Worm (Caenorhabditis elegans) whole organism, late embryonic: ENCODE measurements around the gene R09D1.12.
A peak's percentile ranks its signal among the peaks of the same experiment; 100 is the strongest.
"Not testable (repeated sequence)": the region's sequence is repeated elsewhere in the genome, so short reads cannot be mapped to it uniquely, and the experiment has no call there.

ENCODE experiments used
- C08G9.2 ChIP-seq: sonication (generic microtip); optimal IDR thresholded peaks from 2 replicates; lab custom pipeline; 2016; ENCODE audit warnings: mild to moderate bottlenecking, missing genetic modification characterization, moderate library complexity, missing compliant biosample characterization
- F13H6.1 ChIP-seq: sonication (generic microtip); optimal IDR thresholded peaks from 2 replicates; lab custom pipeline; 2016; ENCODE audit warnings: missing genetic modification characterization, missing compliant biosample characterization
- K02D7.2 ChIP-seq: sonication (generic microtip); optimal IDR thresholded peaks from 2 replicates; lab custom pipeline; 2017; ENCODE audit warnings: mild to moderate bottlenecking, missing genetic modification characterization, missing compliant biosample characterization
- K09A11.1 ChIP-seq: sonication (generic microtip); optimal IDR thresholded peaks from 2 replicates; lab custom pipeline; 2017; ENCODE audit warnings: antibody characterized with exemption, mild to moderate bottlenecking, missing genetic modification characterization, missing compliant biosample characterization; ENCODE audit not compliant: insufficient read depth
- ahr-1 ChIP-seq: sonication (generic microtip); optimal IDR thresholded peaks from 2 replicates; lab custom pipeline; 2016; ENCODE audit warnings: missing genetic modification characterization, missing compliant biosample characterization
- ama-1 ChIP-seq: fragments of 150-350 bp; optimal IDR thresholded peaks from 2 replicates; lab custom pipeline; 2014
- ceh-14 ChIP-seq: sonication (generic microtip); optimal IDR thresholded peaks from 2 replicates; lab custom pipeline; 2016; ENCODE audit warnings: missing genotype, missing genetic modification characterization, missing compliant biosample characterization
- ceh-2 ChIP-seq: sonication (generic microtip); optimal IDR thresholded peaks from 2 replicates; lab custom pipeline; 2016; ENCODE audit warnings: missing genotype, missing genetic modification characterization, missing compliant biosample characterization
- ceh-22 ChIP-seq: sonication (generic microtip); optimal IDR thresholded peaks from 2 replicates; lab custom pipeline; 2017; ENCODE audit warnings: missing biosample characterization, missing genetic modification characterization
- ceh-30 ChIP-seq: fragments of 150-350 bp; optimal IDR thresholded peaks from 2 replicates; lab custom pipeline; 2014; ENCODE audit warnings: missing biosample characterization, missing genetic modification characterization
- ceh-31 ChIP-seq: sonication (generic microtip); optimal IDR thresholded peaks from 2 replicates; lab custom pipeline; 2016; ENCODE audit warnings: missing genetic modification characterization, missing compliant biosample characterization
- dmd-4 ChIP-seq: sonication (generic microtip); optimal IDR thresholded peaks from 2 replicates; lab custom pipeline; 2016; ENCODE audit warnings: borderline replicate concordance, missing genetic modification characterization, missing compliant biosample characterization
- elt-2 ChIP-seq: sonication (generic microtip); optimal IDR thresholded peaks from 2 replicates; lab custom pipeline; 2016; ENCODE audit warnings: missing genetic modification reagents, missing genetic modification characterization, missing compliant biosample characterization
- elt-4 ChIP-seq: sonication (generic microtip); optimal IDR thresholded peaks from 2 replicates; lab custom pipeline; 2016; ENCODE audit warnings: missing genetic modification characterization, missing compliant biosample characterization
- ets-4 ChIP-seq: sonication (generic microtip); optimal IDR thresholded peaks from 2 replicates; lab custom pipeline; 2016; ENCODE audit warnings: missing genetic modification characterization, missing compliant biosample characterization
- fkh-10 ChIP-seq: fragments of 150-350 bp; optimal IDR thresholded peaks from 2 replicates; lab custom pipeline; 2014; ENCODE audit warnings: missing biosample characterization, missing genetic modification reagents, missing genetic modification characterization
- hlh-13 ChIP-seq: fragments of 200-800 bp; sonication (Bioruptor generic); optimal IDR thresholded peaks from 2 replicates; lab custom pipeline; 2018; ENCODE audit warnings: mild to moderate bottlenecking, missing genetic modification characterization, missing compliant biosample characterization
- hlh-8 ChIP-seq: sonication (generic microtip); optimal IDR thresholded peaks from 2 replicates; lab custom pipeline; 2016; ENCODE audit warnings: missing genotype, missing genetic modification characterization, missing compliant biosample characterization
- lim-6 ChIP-seq: sonication (generic microtip); optimal IDR thresholded peaks from 2 replicates; lab custom pipeline; 2016; ENCODE audit warnings: missing genetic modification characterization, missing compliant biosample characterization
- nfya-1 ChIP-seq: sonication (generic microtip); optimal IDR thresholded peaks from 2 replicates; lab custom pipeline; 2017; ENCODE audit warnings: missing genetic modification characterization, mild to moderate bottlenecking, missing compliant biosample characterization, antibody characterized with exemption, moderate library complexity
- nhr-11 ChIP-seq: fragments of 150-350 bp; optimal IDR thresholded peaks from 2 replicates; lab custom pipeline; 2014; ENCODE audit warnings: missing biosample characterization, missing genetic modification characterization
- npax-4 ChIP-seq: sonication (generic microtip); optimal IDR thresholded peaks from 2 replicates; lab custom pipeline; 2016; ENCODE audit warnings: missing genetic modification characterization, missing compliant biosample characterization
- pag-3 ChIP-seq: sonication (generic microtip); optimal IDR thresholded peaks from 2 replicates; lab custom pipeline; 2016; ENCODE audit warnings: missing compliant biosample characterization, missing genetic modification characterization, borderline replicate concordance
- pat-9 ChIP-seq: fragments of 200-800 bp; sonication (Bioruptor generic); optimal IDR thresholded peaks from 2 replicates; lab custom pipeline; 2018; ENCODE audit warnings: mild to moderate bottlenecking, missing genetic modification characterization, moderate library complexity, missing compliant biosample characterization
- pha-2 ChIP-seq: sonication (generic microtip); optimal IDR thresholded peaks from 2 replicates; lab custom pipeline; 2017; ENCODE audit warnings: mild to moderate bottlenecking, missing genetic modification characterization, missing compliant biosample characterization
- pros-1 ChIP-seq: fragments of 150-350 bp; optimal IDR thresholded peaks from 2 replicates; lab custom pipeline; 2014; ENCODE audit warnings: missing biosample characterization, missing genetic modification reagents, missing genetic modification characterization
- ref-2 ChIP-seq: sonication (generic microtip); optimal IDR thresholded peaks from 2 replicates; lab custom pipeline; 2016; ENCODE audit warnings: missing genetic modification characterization, missing compliant biosample characterization
- rnt-1 ChIP-seq: sonication (generic microtip); optimal IDR thresholded peaks from 2 replicates; lab custom pipeline; 2016; ENCODE audit warnings: missing genetic modification characterization, missing compliant biosample characterization
- sox-2 ChIP-seq: fragments of 200-800 bp; sonication (Bioruptor generic); IDR thresholded peaks from 2 replicates; pipeline ENCODE4 v1.3.6; 2022; ENCODE audit warnings: missing genetic modification reagents, missing genetic modification characterization, missing compliant biosample characterization
- syd-9 ChIP-seq: sonication (generic microtip); optimal IDR thresholded peaks from 2 replicates; lab custom pipeline; 2016; ENCODE audit warnings: mild to moderate bottlenecking, missing genetic modification characterization, moderate library complexity, missing compliant biosample characterization
- tbx-2 ChIP-seq: sonication (generic microtip); optimal IDR thresholded peaks from 2 replicates; lab custom pipeline; 2016; ENCODE audit warnings: missing genetic modification characterization, missing compliant biosample characterization
- unc-3 ChIP-seq, 2 experiments: fragments of 200-800 bp in 1 of 2; sonication (Bioruptor generic) in 1 of 2; sonication (generic microtip) in 1 of 2; conservative IDR thresholded peaks in 1 of 2; optimal IDR thresholded peaks in 1 of 2; 2 replicates each; pipeline versions ENCODE4 v1.3.6 to Lab custom; 2016 to 2022; ENCODE audit warnings: missing compliant biosample characterization in 2 of 2, missing genetic modification characterization in 2 of 2, missing genetic modification reagents in 1 of 2
- unc-42 ChIP-seq: sonication (generic microtip); optimal IDR thresholded peaks from 2 replicates; lab custom pipeline; 2016; ENCODE audit warnings: missing genotype, missing genetic modification characterization, missing compliant biosample characterization
- unc-55 ChIP-seq: sonication (generic microtip); optimal IDR thresholded peaks from 2 replicates; lab custom pipeline; 2017; ENCODE audit warnings: missing biosample characterization, missing genetic modification reagents, missing genetic modification characterization
- ztf-16 ChIP-seq: sonication (generic microtip); optimal IDR thresholded peaks from 2 replicates; lab custom pipeline; 2017; ENCODE audit warnings: missing genetic modification characterization, missing compliant biosample characterization

The R09D1.12 gene

ce11 chrII:9452172-9452571, at the start of gene R09D1.12:
R09D1.12 (minus strand) TSS chrII:9452272.
- TF ChIP-seq sox-2 (GFP tag; lab: Robert Waterston, UW); npax-4 (tag; lab: Kevin White, UChicago); ceh-30: not testable (repeated sequence)

DNA sequence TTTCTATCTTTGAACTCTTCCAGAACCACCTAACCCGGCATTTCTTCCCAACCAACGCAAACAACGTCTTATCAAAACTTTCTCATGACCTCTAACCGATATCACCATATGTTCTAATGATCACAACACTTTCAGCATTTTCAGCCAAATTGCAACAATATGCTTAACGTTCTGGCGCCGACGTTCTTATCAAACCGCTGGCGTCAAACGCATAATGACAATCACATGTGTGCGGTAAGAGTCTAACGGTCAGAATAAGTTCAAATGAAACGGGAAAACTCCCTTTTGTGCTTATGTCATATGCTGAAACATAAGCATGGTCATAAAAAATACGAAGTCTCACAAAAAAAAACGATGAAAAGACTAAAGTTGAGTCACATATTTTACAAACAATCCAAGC, 48.9 kb upstream of the R09D1.12 start:
- TF ChIP-seq elt-2 (tag; lab: Kevin White, UChicago) (peak; percentile 50), pat-9 (tag; lab: Kevin White, UChicago) (no peak)
- TF ChIP-seq, all 69 proteins: peak for 1

DNA sequence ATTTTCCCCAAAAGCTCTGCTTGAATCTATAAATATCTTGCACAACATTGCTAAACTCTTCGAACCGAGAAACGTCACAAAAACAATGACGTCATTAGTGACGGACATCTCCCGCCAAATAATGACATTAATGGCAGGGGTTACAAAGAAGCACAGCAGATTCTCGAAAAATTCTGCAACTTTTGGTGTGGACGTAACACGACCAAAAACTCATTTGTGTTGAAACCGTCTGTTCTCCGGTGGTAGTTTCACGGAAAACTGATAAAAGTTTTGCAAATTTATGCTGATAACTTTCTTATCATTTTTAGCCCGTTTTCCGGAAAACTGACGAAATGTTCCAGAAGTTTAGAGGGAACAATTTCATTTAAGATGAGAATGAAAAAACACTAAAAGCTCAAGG, 46.5 kb upstream of the R09D1.12 start:
- TF ChIP-seq unc-42 (tag; lab: Kevin White, UChicago) (peak; percentile 29), ceh-22 (tag; lab: Kevin White, UChicago) (no peak), elt-2 (tag; lab: Kevin White, UChicago) (peak; percentile 4)
- TF ChIP-seq, all 69 proteins: peak for 2

DNA sequence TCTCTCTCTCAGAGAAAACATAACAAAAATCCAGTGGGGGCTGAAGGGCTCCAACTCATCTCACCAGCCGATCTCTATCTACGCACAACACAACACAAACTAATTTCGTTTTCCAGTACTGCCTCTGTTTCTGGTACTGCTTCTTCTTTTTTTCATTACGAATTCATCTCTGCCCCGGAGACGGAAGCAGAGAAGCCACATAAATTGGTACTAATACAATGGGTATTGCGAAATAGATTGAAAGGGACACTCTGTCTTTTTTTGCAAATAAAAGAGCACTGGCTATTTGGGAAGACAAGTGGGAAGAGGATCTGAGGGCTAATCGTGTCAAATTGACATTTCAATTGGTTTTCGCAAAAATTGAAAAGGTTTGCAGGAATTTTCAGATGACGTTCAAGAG, 45.2 kb upstream of the R09D1.12 start:
- no peak for TF ChIP-seq unc-3 (GFP tag; conservative IDR thresholded peaks at IDR 0.05; lab: Robert Waterston, UW)
- TF ChIP-seq unc-3 (tag; optimal IDR thresholded peaks at IDR 0.05; lab: Kevin White, UChicago) = no peak
- no peak for TF ChIP-seq ama-1 (lab: Kevin White, UChicago)
- peak; percentile 1 for TF ChIP-seq lim-6 (tag; lab: Kevin White, UChicago)
- no peak for TF ChIP-seq fkh-10 (GFP tag; lab: Kevin White, UChicago)
- no peak for TF ChIP-seq hlh-13 (GFP tag; lab: Kevin White, UChicago)
- peak; percentile 18 for TF ChIP-seq ceh-31 (tag; lab: Kevin White, UChicago)
- no peak for TF ChIP-seq K02D7.2 (tag; lab: Kevin White, UChicago)
- TF ChIP-seq unc-42 (tag; lab: Kevin White, UChicago) = peak; percentile 75
- no peak for TF ChIP-seq K09A11.1 (tag; lab: Kevin White, UChicago)
- TF ChIP-seq npax-4 (tag; lab: Kevin White, UChicago) = no peak
- TF ChIP-seq nhr-11 (tag; lab: Kevin White, UChicago) = no peak
- TF ChIP-seq elt-4 (tag; lab: Kevin White, UChicago) = no peak
- no peak for TF ChIP-seq ceh-2 (tag; lab: Kevin White, UChicago)
- no peak for TF ChIP-seq F13H6.1 (tag; lab: Kevin White, UChicago)
- TF ChIP-seq ceh-14 = peak; percentile 13

DNA sequence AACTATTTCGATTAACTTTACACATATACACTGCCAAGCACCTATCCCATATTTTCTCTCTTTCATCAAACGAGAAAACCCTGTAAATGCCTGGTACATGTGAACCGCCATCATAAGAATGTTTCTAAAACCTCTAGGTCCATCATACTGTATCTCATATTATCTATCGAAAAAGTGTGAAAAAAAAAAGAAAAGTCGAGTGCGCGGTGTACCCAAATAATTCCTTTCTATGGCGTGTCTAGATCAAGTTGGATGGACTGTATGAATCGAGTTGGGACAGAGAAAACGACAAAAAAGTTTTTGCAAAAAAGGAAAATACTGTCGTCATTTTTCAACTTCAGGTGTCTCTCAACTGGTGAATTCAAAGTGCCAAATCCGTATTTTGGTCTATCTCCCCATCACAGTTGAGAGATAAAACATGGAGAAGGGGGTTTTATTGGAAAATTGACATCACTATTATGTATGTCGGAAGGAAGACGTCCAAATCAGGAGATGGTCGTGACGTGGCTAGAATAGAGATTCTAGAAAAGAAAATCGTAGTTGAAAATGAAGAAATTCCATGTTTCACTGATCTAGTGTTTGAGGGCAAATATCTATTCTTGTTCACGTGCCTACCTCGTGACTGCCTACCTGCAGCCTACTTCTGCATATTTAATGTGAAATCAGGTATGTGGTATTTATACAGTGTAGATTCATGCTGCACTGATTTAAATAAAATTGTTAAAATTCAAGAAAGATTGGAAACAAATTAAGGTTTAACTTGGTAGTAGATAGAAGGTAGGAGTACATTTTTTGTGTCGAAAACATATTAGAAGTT, 41.4 kb upstream of the R09D1.12 start:
- TF ChIP-seq ahr-1 (tag; lab: Kevin White, UChicago) = no peak
- TF ChIP-seq ceh-22 (tag; lab: Kevin White, UChicago) = no peak
- TF ChIP-seq, all 69 proteins: peak for 0

DNA sequence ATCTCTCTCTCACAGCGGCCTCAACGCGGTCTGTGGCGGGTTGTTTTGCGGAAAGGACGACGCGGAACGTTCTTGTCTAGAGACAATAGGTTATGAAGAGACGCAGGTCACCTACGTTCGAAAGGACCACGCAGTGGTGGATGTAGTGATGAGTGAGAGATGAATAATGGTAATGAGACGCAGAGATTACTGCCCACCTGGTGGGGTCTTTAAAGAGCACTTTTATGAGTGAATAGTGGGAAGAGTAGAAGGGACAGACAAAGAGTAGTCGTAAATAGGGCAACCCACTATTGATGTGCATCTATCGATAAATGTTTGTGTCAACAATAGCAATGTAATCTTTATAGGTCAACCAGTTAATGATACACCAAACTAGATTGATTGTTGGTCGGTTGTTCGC, 39.0 kb upstream of the R09D1.12 start:
- TF ChIP-seq C08G9.2 (tag; lab: Kevin White, UChicago) (no peak), ref-2 (tag; lab: Kevin White, UChicago) (peak; percentile 60), nfya-1 (tag; lab: Kevin White, UChicago) (peak; percentile 31), unc-42 (tag; lab: Kevin White, UChicago) (no peak), tbx-2 (tag; lab: Kevin White, UChicago) (peak; percentile 31), pros-1 (no peak), ahr-1 (tag; lab: Kevin White, UChicago) (no peak), ceh-22 (tag; lab: Kevin White, UChicago) (peak; percentile 29), pha-2 (tag; lab: Kevin White, UChicago) (no peak), dmd-4 (tag; lab: Kevin White, UChicago) (no peak), unc-55 (GFP tag; lab: Kevin White, UChicago) (peak; percentile 51), ceh-31 (tag; lab: Kevin White, UChicago) (peak; percentile 29), ceh-2 (tag; lab: Kevin White, UChicago) (peak; percentile 36), hlh-8 (tag; lab: Kevin White, UChicago) (peak; percentile 31), sox-2 (GFP tag; lab: Robert Waterston, UW) (peak; percentile 32; the same call in 1 of the 2 replicates), syd-9 (tag; lab: Kevin White, UChicago) (no peak), ets-4 (tag; lab: Kevin White, UChicago) (no peak), ceh-30 (no peak), ztf-16 (tag; lab: Kevin White, UChicago) (no peak), rnt-1 (tag; lab: Kevin White, UChicago) (peak; percentile 52), elt-2 (tag; lab: Kevin White, UChicago) (peak; percentile 48), F13H6.1 (tag; lab: Kevin White, UChicago) (no peak), pag-3 (tag; lab: Kevin White, UChicago) (no peak)
